Fruit fly (Drosophila melanogaster) whole organism, pupa: ENCODE results near the gene CG11889.

Source experiments
- CG12605 ChIP-seq: fragments of 200-800 bp; sonication (Bioruptor generic); IDR thresholded peaks from 2 replicates; pipeline ENCODE4 v1.3.6; 2022; ENCODE audit warnings: missing biosample characterization, missing genetic modification characterization
- CG13204 ChIP-seq: fragments of 200-800 bp; sonication (Bioruptor generic); optimal IDR thresholded peaks from 2 replicates; lab custom pipeline; 2018; ENCODE audit warnings: missing biosample characterization, mild to moderate bottlenecking, missing genetic modification characterization, moderate library complexity
- CG14655 ChIP-seq: fragments of 200-800 bp; sonication (Bioruptor generic); optimal IDR thresholded peaks from 3 replicates; lab custom pipeline; 2017; ENCODE audit warnings: mild to moderate bottlenecking, missing biosample characterization, missing genetic modification reagents, missing genetic modification characterization
- CG34367 ChIP-seq: fragments of 200-800 bp; sonication (Bioruptor generic); optimal IDR thresholded peaks from 2 replicates; lab custom pipeline; 2018; ENCODE audit warnings: missing biosample characterization, mild to moderate bottlenecking, missing genetic modification characterization
- CG4496 ChIP-seq: fragments of 200-800 bp; sonication (Bioruptor generic); IDR thresholded peaks from 3 replicates; pipeline ENCODE4 v1.3.6; 2022; ENCODE audit warnings: missing biosample characterization, missing genetic modification characterization
- CG8159 ChIP-seq: fragments of 200-800 bp; sonication (Bioruptor generic); optimal IDR thresholded peaks from 3 replicates; lab custom pipeline; 2018; ENCODE audit warnings: missing biosample characterization, mild to moderate bottlenecking, missing genetic modification characterization, moderate library complexity
- CG8301 ChIP-seq: fragments of 200-800 bp; sonication (Bioruptor generic); optimal IDR thresholded peaks from 2 replicates; lab custom pipeline; 2018; ENCODE audit warnings: missing biosample characterization, mild to moderate bottlenecking, missing genetic modification characterization
- CG9948 ChIP-seq: fragments of 200-800 bp; sonication (Bioruptor generic); optimal IDR thresholded peaks from 2 replicates; lab custom pipeline; 2018; ENCODE audit warnings: missing biosample characterization, mild to moderate bottlenecking, missing genetic modification characterization, moderate library complexity
- Ets98B ChIP-seq: fragments of 200-800 bp; sonication (Bioruptor generic); IDR thresholded peaks from 2 replicates; pipeline ENCODE4 v1.3.6; 2022; ENCODE audit warnings: missing biosample characterization, missing genetic modification characterization
- Pif1A ChIP-seq: fragments of 200-800 bp; sonication (Bioruptor generic); optimal IDR thresholded peaks from 3 replicates; lab custom pipeline; 2016; ENCODE audit warnings: missing biosample characterization, missing genetic modification characterization
- Pif1B ChIP-seq: fragments of 200-800 bp; sonication (Bioruptor generic); optimal IDR thresholded peaks from 3 replicates; lab custom pipeline; 2016; ENCODE audit warnings: missing biosample characterization, missing genetic modification characterization
- Snoo ChIP-seq: fragments of 200-800 bp; sonication (Bioruptor generic); optimal IDR thresholded peaks from 3 replicates; lab custom pipeline; 2017; ENCODE audit warnings: missing biosample characterization, mild to moderate bottlenecking, missing genetic modification characterization, inconsistent platforms
- fd96Ca ChIP-seq: fragments of 200-800 bp; sonication (Bioruptor generic); IDR thresholded peaks from 3 replicates; pipeline ENCODE4 v1.3.6; 2022; ENCODE audit warnings: missing biosample characterization, missing genetic modification characterization
- gl ChIP-seq: fragments of 200-800 bp; sonication (Bioruptor generic); optimal IDR thresholded peaks from 2 replicates; lab custom pipeline; 2018; ENCODE audit warnings: missing biosample characterization, mild to moderate bottlenecking, missing genetic modification characterization

dm6 chr3R:25320051-25320705 is 50.2 kb downstream of the CG11889 start, which contains the start of gene CG10560:
- no peak for TF ChIP-seq Pif1A (GFP tag; lab: Kevin White, UChicago)
- TF ChIP-seq CG12605 (GFP tag; lab: Robert Waterston, UW), result no peak
- TF ChIP-seq CG14655 (GFP tag; lab: Kevin White, UChicago), result no peak
- TF ChIP-seq gl, result no peak
- no peak for TF ChIP-seq CG13204
- no peak for TF ChIP-seq CG8301 (tag; lab: Kevin White, UChicago)
- TF ChIP-seq Ets98B (GFP tag; lab: Robert Waterston, UW), result no peak
- TF ChIP-seq Snoo, result no peak
- no peak for TF ChIP-seq CG34367 (tag; lab: Kevin White, UChicago)
- TF ChIP-seq CG4496, result no peak
- TF ChIP-seq fd96Ca, result no peak
- no peak for TF ChIP-seq Pif1B (GFP tag; lab: Kevin White, UChicago)
- TF ChIP-seq CG8159 (tag; lab: Kevin White, UChicago), result no peak
- no peak for TF ChIP-seq CG9948 (tag; lab: Kevin White, UChicago)
